Worm (Caenorhabditis elegans) whole organism, midembryonic: ENCODE results near the gene C54D10.4.

Experiments
- T22C8.4 ChIP-seq: fragments of 200-800 bp; sonication (Bioruptor generic); IDR thresholded peaks from 2 replicates; pipeline ENCODE4 v1.3.6; 2022; ENCODE audit warnings: missing genetic modification characterization, missing compliant biosample characterization
- cog-1 ChIP-seq: sonication (generic microtip); optimal IDR thresholded peaks from 2 replicates; lab custom pipeline; 2016; ENCODE audit warnings: missing genetic modification characterization, missing compliant biosample characterization
- flt-1 ChIP-seq: fragments of 200-800 bp; sonication (Bioruptor generic); IDR thresholded peaks from 2 replicates; pipeline ENCODE4 v1.3.6; 2022; ENCODE audit warnings: missing genetic modification characterization, missing compliant biosample characterization
- klf-2 ChIP-seq: fragments of 200-800 bp; sonication (Bioruptor generic); conservative IDR thresholded peaks from 2 replicates; pipeline ENCODE4 v1.3.6; 2022; ENCODE audit warnings: missing genetic modification reagents, missing genetic modification characterization, missing compliant biosample characterization
- med-1 ChIP-seq: sonication (generic microtip); optimal IDR thresholded peaks from 2 replicates; lab custom pipeline; 2017; ENCODE audit warnings: missing genetic modification characterization, mild to moderate bottlenecking, missing compliant biosample characterization, antibody characterized with exemption, missing genetic modification reagents; ENCODE audit not compliant: insufficient read depth
- ref-1 ChIP-seq: fragments of 200-800 bp; sonication (Bioruptor generic); conservative IDR thresholded peaks from 2 replicates; pipeline ENCODE4 v1.3.6; 2022; ENCODE audit warnings: missing genetic modification reagents, missing genetic modification characterization, missing compliant biosample characterization
- tab-1 ChIP-seq: fragments of 200-800 bp; sonication (Bioruptor generic); IDR thresholded peaks from 2 replicates; pipeline ENCODE4 v1.3.6; 2022; ENCODE audit warnings: missing genetic modification characterization, missing compliant biosample characterization
- ztf-23 ChIP-seq: fragments of 200-800 bp; sonication (Bioruptor generic); IDR thresholded peaks from 2 replicates; pipeline ENCODE4 v1.3.6; 2022; ENCODE audit warnings: missing genetic modification reagents, missing genetic modification characterization, missing compliant biosample characterization
- ztf-29 ChIP-seq: fragments of 200-800 bp; sonication (Bioruptor generic); IDR thresholded peaks from 2 replicates; pipeline ENCODE4 v1.3.6; 2022; ENCODE audit warnings: missing genetic modification reagents, missing genetic modification characterization, missing compliant biosample characterization

C54D10.4 gene

DNA sequence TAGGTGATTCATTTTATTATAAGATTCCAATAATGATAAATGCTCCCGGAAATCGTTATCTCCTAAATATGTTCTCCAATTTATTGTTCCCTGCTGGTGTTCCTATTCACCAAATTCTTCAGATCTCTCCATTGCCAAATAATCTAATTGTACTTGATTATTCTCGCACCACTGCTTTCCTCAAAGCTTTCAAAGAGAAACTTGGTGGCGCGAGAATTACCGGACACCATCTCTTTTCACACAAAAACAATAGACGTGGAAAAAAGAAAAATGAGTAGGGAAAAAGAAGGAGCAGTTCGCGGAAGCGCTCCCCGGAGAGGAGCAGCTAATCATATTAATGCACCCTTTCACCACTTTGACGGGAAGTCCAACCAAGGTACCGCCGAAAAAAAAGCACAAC, 617 bp upstream of the C54D10.4 start:
- TF ChIP-seq tab-1 (GFP tag; lab: Robert Waterston, UW) (no peak), cog-1 (tag; lab: Kevin White, UChicago) (no peak), ztf-23 (GFP tag; lab: Robert Waterston, UW) (no peak), ztf-29 (GFP tag; lab: Robert Waterston, UW) (no peak), ref-1 (GFP tag; lab: Robert Waterston, UW) (no peak), med-1 (GFP tag; lab: Kevin White, UChicago) (no peak), T22C8.4 (GFP tag; lab: Robert Waterston, UW) (no peak), flt-1 (GFP tag; lab: Robert Waterston, UW) (no peak), klf-2 (no peak)

DNA sequence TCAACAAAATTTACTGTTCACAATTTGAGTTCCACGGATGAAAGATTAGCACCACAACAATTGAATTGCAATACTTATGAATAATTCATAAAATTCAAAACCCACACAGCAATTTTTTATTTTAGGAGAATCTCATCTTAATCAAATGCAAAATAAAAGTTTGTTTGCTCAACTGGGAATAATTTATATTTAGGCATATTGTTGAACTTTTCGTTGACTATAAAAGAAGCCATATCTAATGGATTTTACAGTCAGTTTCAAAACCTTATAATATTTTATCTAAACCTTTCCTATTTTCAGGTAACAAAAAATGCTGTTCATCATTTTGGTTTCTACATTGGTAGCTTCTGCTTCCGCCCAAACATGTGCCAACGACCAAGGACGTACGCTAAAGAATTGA, 2.5 kb downstream of the C54D10.4 start, which contains the start of gene C54D10.3:
Gene C54D10.3, plus strand, starts transcription at position 301 of the 400 bp plus-strand sequence.
- TF ChIP-seq ref-1 (GFP tag; lab: Robert Waterston, UW), result no peak
- TF ChIP-seq tab-1 (GFP tag; lab: Robert Waterston, UW), result no peak
- TF ChIP-seq T22C8.4 (GFP tag; lab: Robert Waterston, UW), result no peak

ce11 chrV:12417277-12417676, 3.5 kb downstream of the C54D10.4 start, which contains the start of gene cdr-3:
cdr-3 (minus strand) TSS chrV:12417377.
- TF ChIP-seq ztf-29 (GFP tag; lab: Robert Waterston, UW) (no peak), tab-1 (GFP tag; lab: Robert Waterston, UW) (no peak), med-1 (GFP tag; lab: Kevin White, UChicago) (no peak), ztf-23 (GFP tag; lab: Robert Waterston, UW) (no peak), klf-2 (no peak)

DNA sequence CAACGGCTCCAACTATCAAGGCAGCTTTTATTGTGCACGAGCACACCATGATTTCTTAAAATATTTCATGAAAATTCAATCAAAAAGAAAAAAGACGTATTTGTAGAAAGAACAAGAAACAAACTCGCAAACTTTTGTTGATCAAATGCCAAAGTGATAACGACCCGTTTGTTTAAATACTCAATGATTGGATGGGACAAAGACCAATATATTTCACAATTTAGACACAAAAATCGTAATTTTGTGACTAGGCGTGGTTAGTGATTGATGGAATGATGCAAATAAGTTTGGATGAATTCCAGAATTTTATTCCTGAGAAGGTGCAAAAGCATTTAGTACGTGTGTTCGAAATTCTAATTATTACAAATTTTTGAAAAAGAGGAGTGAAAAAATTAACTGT, 5.1 kb downstream of the C54D10.4 start, which contains the start of gene cdr-2:
Gene cdr-2, minus strand, starts transcription at position 54 of the 400 bp plus-strand sequence.
- TF ChIP-seq klf-2 (no peak), ztf-29 (GFP tag; lab: Robert Waterston, UW) (no peak), med-1 (GFP tag; lab: Kevin White, UChicago) (no peak), ztf-23 (GFP tag; lab: Robert Waterston, UW) (no peak), flt-1 (GFP tag; lab: Robert Waterston, UW) (no peak), tab-1 (GFP tag; lab: Robert Waterston, UW) (no peak), cog-1 (tag; lab: Kevin White, UChicago) (no peak)

DNA sequence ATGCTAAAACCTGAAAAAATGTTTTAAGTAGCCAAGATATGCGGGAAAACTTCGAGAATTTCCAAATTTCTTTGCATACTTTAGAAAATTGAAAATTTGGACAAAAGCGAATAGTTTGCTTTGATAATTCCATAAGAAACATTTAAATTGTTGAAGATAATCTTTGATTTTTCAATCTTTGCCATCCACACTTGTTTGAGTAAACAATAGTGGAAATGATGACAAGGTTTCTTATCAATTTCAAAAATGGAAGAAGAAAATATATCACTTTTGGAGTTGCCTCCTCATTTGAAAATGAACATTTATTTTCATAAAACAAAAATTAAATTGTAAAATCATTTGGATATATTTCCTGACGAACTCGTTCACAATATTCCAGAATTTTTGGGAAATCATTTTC, 6.4 kb downstream of the C54D10.4 start:
- TF ChIP-seq ref-1 (GFP tag; lab: Robert Waterston, UW), result no peak
- TF ChIP-seq T22C8.4 (GFP tag; lab: Robert Waterston, UW), result no peak
- no peak for TF ChIP-seq ztf-23 (GFP tag; lab: Robert Waterston, UW)
- no peak for TF ChIP-seq flt-1 (GFP tag; lab: Robert Waterston, UW)
- TF ChIP-seq tab-1 (GFP tag; lab: Robert Waterston, UW), result no peak
- TF ChIP-seq med-1 (GFP tag; lab: Kevin White, UChicago), result no peak
- TF ChIP-seq ztf-29 (GFP tag; lab: Robert Waterston, UW), result no peak
- TF ChIP-seq cog-1 (tag; lab: Kevin White, UChicago), result no peak
- no peak for TF ChIP-seq klf-2

DNA sequence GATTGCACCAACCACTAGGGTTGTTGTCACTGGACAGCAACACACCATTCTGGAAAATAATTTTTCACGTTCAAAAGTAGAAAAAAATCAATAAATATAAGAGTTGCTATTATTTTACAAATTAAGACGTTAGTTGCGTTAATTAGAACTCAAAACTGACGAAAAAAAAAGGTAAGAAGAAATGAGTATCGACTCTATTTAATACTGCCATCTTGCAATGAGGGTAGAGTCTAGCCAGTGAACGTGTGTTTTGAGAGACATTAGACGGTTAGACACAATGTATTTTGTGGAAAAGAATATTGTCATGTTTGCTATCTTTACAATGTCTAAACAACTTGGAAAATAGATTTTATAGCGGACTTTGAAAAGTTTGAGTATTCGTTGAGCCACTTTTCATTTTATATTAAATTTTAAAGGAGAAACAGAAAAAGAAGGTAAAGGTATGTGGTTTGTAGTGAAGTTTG, 7.1 kb downstream of the C54D10.4 start, which contains the start of gene cdr-6:
Gene cdr-6, minus strand, starts transcription at position 51 of the 464 bp plus-strand sequence.
- TF ChIP-seq med-1 (GFP tag; lab: Kevin White, UChicago) (no peak), klf-2 (no peak), ztf-23 (GFP tag; lab: Robert Waterston, UW) (no peak), tab-1 (GFP tag; lab: Robert Waterston, UW) (no peak), flt-1 (GFP tag; lab: Robert Waterston, UW) (no peak)

ce11 chrV:12412321-12412720, 8.4 kb downstream of the C54D10.4 start:
- TF ChIP-seq ztf-29 (GFP tag; lab: Robert Waterston, UW), result no peak
- TF ChIP-seq flt-1 (GFP tag; lab: Robert Waterston, UW), result no peak
- TF ChIP-seq cog-1 (tag; lab: Kevin White, UChicago), result no peak
- no peak for TF ChIP-seq tab-1 (GFP tag; lab: Robert Waterston, UW)
- TF ChIP-seq med-1 (GFP tag; lab: Kevin White, UChicago), result no peak
- TF ChIP-seq klf-2, result no peak
- TF ChIP-seq ztf-23 (GFP tag; lab: Robert Waterston, UW), result no peak
- TF ChIP-seq ref-1 (GFP tag; lab: Robert Waterston, UW), result no peak
- no peak for TF ChIP-seq T22C8.4 (GFP tag; lab: Robert Waterston, UW)

- TF ChIP-seq klf-2, result no peak
- no peak for TF ChIP-seq tab-1 (GFP tag; lab: Robert Waterston, UW)
- no peak for TF ChIP-seq T22C8.4 (GFP tag; lab: Robert Waterston, UW)
- TF ChIP-seq cog-1 (tag; lab: Kevin White, UChicago), result no peak
- no peak for TF ChIP-seq ref-1 (GFP tag; lab: Robert Waterston, UW)
- TF ChIP-seq ztf-23 (GFP tag; lab: Robert Waterston, UW), result no peak
- no peak for TF ChIP-seq flt-1 (GFP tag; lab: Robert Waterston, UW)
- TF ChIP-seq ztf-29 (GFP tag; lab: Robert Waterston, UW), result no peak
- no peak for TF ChIP-seq med-1 (GFP tag; lab: Kevin White, UChicago)
Measured at ce11 chrV:12411909-12412308, 8.8 kb downstream of the C54D10.4 start, which contains the start of gene cdr-7. cdr-7 (minus strand) TSS chrV:12412113.

DNA sequence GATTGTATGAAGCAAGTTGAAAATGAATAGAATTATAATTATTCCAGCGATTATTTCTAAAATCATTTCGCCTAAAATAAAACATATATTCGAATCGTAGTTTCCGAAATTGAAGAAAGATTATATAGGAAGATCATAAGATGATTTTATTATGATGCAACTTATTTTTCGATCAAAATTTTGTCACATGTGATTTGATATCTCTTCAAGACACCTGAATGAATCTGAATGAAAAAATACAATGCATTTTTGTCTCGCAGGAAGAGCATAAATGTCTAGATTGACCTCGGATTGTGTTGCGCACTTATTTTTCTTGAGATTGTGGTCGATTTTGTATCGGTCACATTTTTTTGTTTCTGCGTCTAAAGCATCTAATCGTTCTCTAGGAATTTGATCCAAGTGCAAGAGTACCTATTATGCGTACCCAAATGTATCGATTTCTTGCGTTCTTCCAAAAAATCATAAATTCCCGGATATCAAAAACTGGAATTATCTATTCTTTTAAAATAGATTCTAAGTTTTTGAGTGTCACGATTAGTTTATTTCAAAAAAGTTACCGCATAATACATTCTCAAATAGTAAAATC, 10.2 kb downstream of the C54D10.4 start, which contains the start of gene hrg-2:
Gene hrg-2, minus strand, starts transcription at position 98 of the 586 bp plus-strand sequence.
- TF ChIP-seq ztf-23 (GFP tag; lab: Robert Waterston, UW) (no peak), flt-1 (GFP tag; lab: Robert Waterston, UW) (no peak), med-1 (GFP tag; lab: Kevin White, UChicago) (no peak), klf-2 (no peak), cog-1 (tag; lab: Kevin White, UChicago) (no peak), tab-1 (GFP tag; lab: Robert Waterston, UW) (no peak), ztf-29 (GFP tag; lab: Robert Waterston, UW) (no peak), ref-1 (GFP tag; lab: Robert Waterston, UW) (no peak), T22C8.4 (GFP tag; lab: Robert Waterston, UW) (no peak)
